Fruit fly (Drosophila melanogaster): ENCODE results near the gene Bdbt.

The Bdbt gene

DNA sequence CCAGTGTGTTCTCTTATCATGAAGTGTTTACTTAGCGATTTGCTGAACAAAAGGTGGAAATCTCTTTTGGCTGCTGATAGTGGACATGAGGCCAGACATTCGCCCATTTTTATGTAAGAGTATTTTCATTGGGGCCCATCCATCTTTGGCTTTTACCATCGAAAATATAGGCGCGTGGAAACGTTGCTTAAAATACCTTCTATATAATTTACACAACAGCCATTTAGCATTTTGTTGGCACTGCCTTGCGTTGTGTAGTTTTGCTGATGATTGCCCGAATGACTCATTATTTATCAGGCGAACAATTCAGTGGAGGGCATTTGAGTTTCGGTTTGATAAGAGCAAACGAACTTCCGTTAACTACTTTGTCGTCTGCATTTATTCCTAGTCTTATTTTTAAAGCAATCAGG lies 43.0 kb upstream of the Bdbt start (continued):
- no peak for TF ChIP-seq pan (optimal IDR thresholded peaks at IDR 0.05)
- peak in 1 of 2 experiments; percentile 45 for TF ChIP-seq pan (GFP tag; optimal IDR thresholded peaks at IDR 0.05 in 1 of 2, IDR thresholded peaks at IDR 0.05 in 1 of 2)
- peak; percentile 17 for TF ChIP-seq Deaf1 (tag; optimal IDR thresholded peaks at IDR 0.05)
- no peak for TF ChIP-seq CG33213 (GFP tag; optimal IDR thresholded peaks at IDR 0.05)
- no peak for TF ChIP-seq sc (optimal IDR thresholded peaks at IDR 0.05)
- TF ChIP-seq sc (GFP tag; optimal IDR thresholded peaks at IDR 0.05), result no peak
- no peak for TF ChIP-seq CG3065 (GFP tag; optimal IDR thresholded peaks at IDR 0.05)
- peak; percentile 50 for TF ChIP-seq CG17568 (GFP tag; optimal IDR thresholded peaks at IDR 0.05)
- TF ChIP-seq repo (GFP tag; optimal IDR thresholded peaks at IDR 0.05), result no peak
- TF ChIP-seq CG3995 (GFP tag; optimal IDR thresholded peaks at IDR 0.05), result no peak
- peak; percentile 52 for TF ChIP-seq CG17328 (GFP tag; IDR thresholded peaks at IDR 0.05)
- TF ChIP-seq Asciz (GFP tag; optimal IDR thresholded peaks at IDR 0.05), result no peak
- peak; percentile 26 for TF ChIP-seq cwo (GFP tag; optimal IDR thresholded peaks at IDR 0.05)
- TF ChIP-seq CG7271 (tag; optimal IDR thresholded peaks at IDR 0.05), result no peak
- TF ChIP-seq Ssrp (tag; optimal IDR thresholded peaks at IDR 0.05), result no peak
- no peak for TF ChIP-seq Six4 (GFP tag; optimal IDR thresholded peaks at IDR 0.05)
- no peak for TF ChIP-seq ranshi (GFP tag; IDR thresholded peaks at IDR 0.05)
- peak; percentile 25 for TF ChIP-seq CG1792 (GFP tag; optimal IDR thresholded peaks at IDR 0.05)
- TF ChIP-seq CG8478 (optimal IDR thresholded peaks at IDR 0.05), result no peak
- no peak for TF ChIP-seq CG16863 (GFP tag; optimal IDR thresholded peaks at IDR 0.05)
- no peak for TF ChIP-seq slou (GFP tag; optimal IDR thresholded peaks at IDR 0.05)
- TF ChIP-seq CG2678 (tag; optimal IDR thresholded peaks at IDR 0.05), result peak; percentile 53
- TF ChIP-seq CG11695 (GFP tag; IDR thresholded peaks at IDR 0.05), result no peak; the same call in 2 of the 3 replicates
- TF ChIP-seq CG7987 (GFP tag; optimal IDR thresholded peaks at IDR 0.05), result no peak
- TF ChIP-seq disco-r (GFP tag; optimal IDR thresholded peaks at IDR 0.05), result peak; percentile 53
- TF ChIP-seq eve (GFP tag; optimal IDR thresholded peaks at IDR 0.05), result peak in 1 of 2 experiments; percentile 33
- TF ChIP-seq CG5245 (GFP tag; optimal IDR thresholded peaks at IDR 0.05), result no peak
- TF ChIP-seq wek (GFP tag; optimal IDR thresholded peaks at IDR 0.05), result no peak
- no peak for TF ChIP-seq slp2 (GFP tag; optimal IDR thresholded peaks at IDR 0.05)
- TF ChIP-seq CG1647 (GFP tag; optimal IDR thresholded peaks at IDR 0.05), result no peak
- TF ChIP-seq usp (GFP tag; optimal IDR thresholded peaks at IDR 0.05), result no peak
- TF ChIP-seq Doc3 (GFP tag; IDR thresholded peaks at IDR 0.05; ENCODE audit: partially characterized antibody), result no peak
- TF ChIP-seq hth (optimal IDR thresholded peaks at IDR 0.05), result no peak
- TF ChIP-seq CG34376 (GFP tag; optimal IDR thresholded peaks at IDR 0.05), result peak; percentile 61
- no peak for TF ChIP-seq fd102C (GFP tag; optimal IDR thresholded peaks at IDR 0.05)
- TF ChIP-seq CG6689 (GFP tag; IDR thresholded peaks at IDR 0.05), result 0 out of 2 replicates have a peak, but pooled peaks have one; percentile 26
- TF ChIP-seq Lim3 (GFP tag; IDR thresholded peaks at IDR 0.05), result 0 out of 2 replicates have a peak, but pooled peaks have one; percentile 42
- TF ChIP-seq CG7963 (GFP tag; IDR thresholded peaks at IDR 0.05; ENCODE audit: partially characterized antibody), result no peak
- TF ChIP-seq mam (GFP tag; optimal IDR thresholded peaks at IDR 0.05), result peak; percentile 29
- TF ChIP-seq dati (GFP tag; IDR thresholded peaks at IDR 0.05), result no peak
- peak; percentile 56 for TF ChIP-seq Atf6 (GFP tag; IDR thresholded peaks at IDR 0.05)
- peak; percentile 53 for TF ChIP-seq CG18619 (GFP tag; optimal IDR thresholded peaks at IDR 0.05)
- TF ChIP-seq YL-1 (GFP tag; optimal IDR thresholded peaks at IDR 0.05), result no peak
- no peak for TF ChIP-seq CG34224 (GFP tag; IDR thresholded peaks at IDR 0.05; ENCODE audit: partially characterized antibody)
- TF ChIP-seq sens (GFP tag), result peak; percentile 51
- TF ChIP-seq schlank (tag; optimal IDR thresholded peaks at IDR 0.05), result no peak
- TF ChIP-seq CG11456 (GFP tag; IDR thresholded peaks at IDR 0.05), result no peak
- peak; percentile 31; the same call in 1 of the 2 replicates for TF ChIP-seq NFAT (GFP tag; IDR thresholded peaks at IDR 0.05)
- TF ChIP-seq ash1 (GFP tag; optimal IDR thresholded peaks at IDR 0.05), result no peak
- TF ChIP-seq Tbp (GFP tag; optimal IDR thresholded peaks at IDR 0.05), result no peak
- TF ChIP-seq CG18476 (GFP tag; optimal IDR thresholded peaks at IDR 0.05), result no peak
- TF ChIP-seq mld (GFP tag; IDR thresholded peaks at IDR 0.05; ENCODE audit: partially characterized antibody), result no peak
- peak; percentile 31 for TF ChIP-seq Myb (GFP tag; optimal IDR thresholded peaks at IDR 0.05)
